Worm (Caenorhabditis elegans) whole organism, midembryonic: ENCODE data around the gene W02C12.2.

Experiments
- T22C8.4 ChIP-seq: fragments of 200-800 bp; sonication (Bioruptor generic); IDR thresholded peaks from 2 replicates; pipeline ENCODE4 v1.3.6; 2022; ENCODE audit warnings: missing genetic modification characterization, missing compliant biosample characterization
- med-1 ChIP-seq: sonication (generic microtip); optimal IDR thresholded peaks from 2 replicates; lab custom pipeline; 2017; ENCODE audit warnings: missing genetic modification characterization, mild to moderate bottlenecking, missing compliant biosample characterization, antibody characterized with exemption, missing genetic modification reagents; ENCODE audit not compliant: insufficient read depth
- ref-1 ChIP-seq: fragments of 200-800 bp; sonication (Bioruptor generic); conservative IDR thresholded peaks from 2 replicates; pipeline ENCODE4 v1.3.6; 2022; ENCODE audit warnings: missing genetic modification reagents, missing genetic modification characterization, missing compliant biosample characterization
- tab-1 ChIP-seq: fragments of 200-800 bp; sonication (Bioruptor generic); IDR thresholded peaks from 2 replicates; pipeline ENCODE4 v1.3.6; 2022; ENCODE audit warnings: missing genetic modification characterization, missing compliant biosample characterization
- ztf-23 ChIP-seq: fragments of 200-800 bp; sonication (Bioruptor generic); IDR thresholded peaks from 2 replicates; pipeline ENCODE4 v1.3.6; 2022; ENCODE audit warnings: missing genetic modification reagents, missing genetic modification characterization, missing compliant biosample characterization
- ztf-29 ChIP-seq: fragments of 200-800 bp; sonication (Bioruptor generic); IDR thresholded peaks from 2 replicates; pipeline ENCODE4 v1.3.6; 2022; ENCODE audit warnings: missing genetic modification reagents, missing genetic modification characterization, missing compliant biosample characterization

Gene W02C12.2

ce11 chrIV:3956095-3956494 lies 51.7 kb downstream of the W02C12.2 start, which contains the start of gene clec-73:
TSS of gene clec-73 (minus strand) at chrIV:3956195.
- TF ChIP-seq T22C8.4 (GFP tag; lab: Robert Waterston, UW) (no peak), med-1 (GFP tag; lab: Kevin White, UChicago) (no peak), tab-1 (no peak), ztf-23 (no peak), ref-1 (GFP tag; lab: Robert Waterston, UW) (no peak), ztf-29 (GFP tag; lab: Robert Waterston, UW) (no peak)
